Worm (Caenorhabditis elegans) whole organism, L2 larva: Measurements from ENCODE around the gene D1086.3.
"Not testable (repeated sequence)": the region's sequence is repeated elsewhere in the genome, so short reads cannot be mapped to it uniquely, and the experiment has no call there.

Experiments
- C34F6.9 ChIP-seq: fragments of 150-350 bp; optimal IDR thresholded peaks from 2 replicates; lab custom pipeline; 2014; ENCODE audit warnings: missing biosample characterization, missing genetic modification characterization
- F13H6.1 ChIP-seq: sonication (generic microtip); optimal IDR thresholded peaks from 2 replicates; lab custom pipeline; 2016; ENCODE audit warnings: missing genetic modification characterization, missing compliant biosample characterization
- ZK546.5 ChIP-seq: sonication (generic microtip); optimal IDR thresholded peaks from 2 replicates; lab custom pipeline; 2017; ENCODE audit warnings: missing biosample characterization, missing genetic modification characterization
- alr-1 ChIP-seq: fragments of 150-350 bp; optimal IDR thresholded peaks from 2 replicates; lab custom pipeline; 2014; ENCODE audit warnings: missing biosample characterization, missing genetic modification characterization
- aly-2 ChIP-seq: fragments of 150-350 bp; optimal IDR thresholded peaks from 2 replicates; lab custom pipeline; 2014; ENCODE audit warnings: missing biosample characterization, missing genetic modification characterization
- blmp-1 ChIP-seq: sonication (generic microtip); optimal IDR thresholded peaks from 2 replicates; lab custom pipeline; 2017; ENCODE audit warnings: missing genetic modification characterization, mild to moderate bottlenecking, missing compliant biosample characterization, antibody characterized with exemption, moderate library complexity; ENCODE audit not compliant: insufficient read depth
- ceh-16 ChIP-seq: fragments of 150-350 bp; optimal IDR thresholded peaks from 2 replicates; lab custom pipeline; 2014; ENCODE audit warnings: missing biosample characterization, missing genetic modification characterization
- crh-2 ChIP-seq: sonication (generic microtip); optimal IDR thresholded peaks from 2 replicates; lab custom pipeline; 2017; ENCODE audit warnings: missing biosample characterization, missing genetic modification characterization
- dmd-4 ChIP-seq: sonication (generic microtip); optimal IDR thresholded peaks from 2 replicates; lab custom pipeline; 2017; ENCODE audit warnings: missing biosample characterization, missing genetic modification characterization
- egl-27 ChIP-seq: sonication (generic microtip); optimal IDR thresholded peaks from 3 replicates; lab custom pipeline; 2017; ENCODE audit warnings: missing biosample characterization, missing genetic modification reagents, missing genetic modification characterization
- elt-1 ChIP-seq: fragments of 150-350 bp; optimal IDR thresholded peaks from 2 replicates; lab custom pipeline; 2014; ENCODE audit warnings: missing biosample characterization, missing genetic modification characterization
- elt-3 ChIP-seq: sonication (generic microtip); optimal IDR thresholded peaks from 2 replicates; lab custom pipeline; 2017; ENCODE audit warnings: missing biosample characterization, missing genetic modification characterization
- fos-1 ChIP-seq: fragments of 150-350 bp; optimal IDR thresholded peaks from 2 replicates; lab custom pipeline; 2014; ENCODE audit warnings: missing biosample characterization, missing genetic modification characterization
- lin-11 ChIP-seq: fragments of 150-350 bp; sonication (generic microtip); optimal IDR thresholded peaks from 2 replicates; lab custom pipeline; 2014; ENCODE audit warnings: missing biosample characterization, missing genetic modification characterization, inconsistent platforms, mixed read lengths
- lin-13 ChIP-seq: fragments of 150-350 bp; optimal IDR thresholded peaks from 2 replicates; lab custom pipeline; 2014; ENCODE audit warnings: missing biosample characterization, missing genetic modification reagents, missing genetic modification characterization
- lin-39 ChIP-seq: fragments of 150-350 bp; optimal IDR thresholded peaks from 2 replicates; lab custom pipeline; 2014; ENCODE audit warnings: missing biosample characterization, missing genetic modification reagents, missing genetic modification characterization
- lsy-2 ChIP-seq, 2 experiments: fragments of 150-350 bp in 1 of 2; sonication (generic microtip) in 1 of 2; optimal IDR thresholded peaks; 2 replicates each; lab custom pipeline; 2014 to 2017; ENCODE audit warnings: missing biosample characterization in 2 of 2, missing genetic modification characterization in 2 of 2
- mab-5 ChIP-seq: fragments of 150-350 bp; optimal IDR thresholded peaks from 2 replicates; lab custom pipeline; 2014; ENCODE audit warnings: missing biosample characterization, missing genetic modification characterization
- mdl-1 ChIP-seq, 2 experiments: fragments of 150-350 bp in 1 of 2; sonication (generic microtip) in 1 of 2; optimal IDR thresholded peaks; 2 replicates each; lab custom pipeline; 2017; ENCODE audit warnings: missing biosample characterization in 2 of 2, missing genetic modification characterization in 2 of 2
- nhr-11 ChIP-seq: fragments of 150-350 bp; optimal IDR thresholded peaks from 2 replicates; lab custom pipeline; 2014; ENCODE audit warnings: missing biosample characterization, missing genetic modification characterization
- nhr-129 ChIP-seq: fragments of 150-350 bp; optimal IDR thresholded peaks from 2 replicates; lab custom pipeline; 2014; ENCODE audit warnings: missing biosample characterization, missing genetic modification characterization
- nhr-23 ChIP-seq: fragments of 150-350 bp; optimal IDR thresholded peaks from 2 replicates; lab custom pipeline; 2014; ENCODE audit warnings: missing biosample characterization, missing genetic modification reagents, missing genetic modification characterization
- nhr-237 ChIP-seq: fragments of 150-350 bp; optimal IDR thresholded peaks from 2 replicates; lab custom pipeline; 2014; ENCODE audit warnings: missing biosample characterization, missing genetic modification characterization
- nhr-25 ChIP-seq: fragments of 150-350 bp; sonication (generic microtip); optimal IDR thresholded peaks from 3 replicates; lab custom pipeline; 2014; ENCODE audit warnings: missing biosample characterization, missing genetic modification characterization
- nhr-6 ChIP-seq: fragments of 150-350 bp; optimal IDR thresholded peaks from 2 replicates; lab custom pipeline; 2014; ENCODE audit warnings: missing biosample characterization, missing genetic modification characterization
- peb-1 ChIP-seq: fragments of 150-350 bp; optimal IDR thresholded peaks from 2 replicates; lab custom pipeline; 2014; ENCODE audit warnings: missing biosample characterization, missing genetic modification characterization
- sem-4 ChIP-seq: fragments of 150-350 bp; optimal IDR thresholded peaks from 2 replicates; lab custom pipeline; 2014; ENCODE audit warnings: missing biosample characterization, missing genetic modification reagents, missing genetic modification characterization
- skn-1 ChIP-seq: sonication (generic microtip); optimal IDR thresholded peaks from 2 replicates; lab custom pipeline; 2017; ENCODE audit warnings: missing biosample characterization, missing genetic modification characterization
- sma-3 ChIP-seq: sonication (generic microtip); optimal IDR thresholded peaks from 2 replicates; lab custom pipeline; 2016; ENCODE audit warnings: missing genetic modification reagents, missing genetic modification characterization, missing compliant biosample characterization
- sma-9 ChIP-seq, 2 experiments: fragments of 150-350 bp in 1 of 2; sonication (generic microtip) in 1 of 2; optimal IDR thresholded peaks; 2 replicates each; lab custom pipeline; 2014 to 2016; ENCODE audit warnings: missing genetic modification characterization in 2 of 2, mild to moderate bottlenecking in 1 of 2, missing biosample characterization in 1 of 2, missing compliant biosample characterization in 1 of 2, missing genetic modification reagents in 1 of 2, moderate library complexity in 1 of 2
- snpc-4 ChIP-seq: fragments of 150-350 bp; optimal IDR thresholded peaks from 2 replicates; lab custom pipeline; 2014; ENCODE audit warnings: missing biosample characterization, missing genetic modification characterization
- unc-39 ChIP-seq: fragments of 150-350 bp; optimal IDR thresholded peaks from 2 replicates; lab custom pipeline; 2014; ENCODE audit warnings: missing biosample characterization, missing genetic modification characterization
- unc-55 ChIP-seq: fragments of 150-350 bp; sonication (generic microtip); optimal IDR thresholded peaks from 3 replicates; lab custom pipeline; 2014; ENCODE audit warnings: missing biosample characterization, missing genetic modification reagents, missing genetic modification characterization
- zag-1 ChIP-seq: fragments of 150-350 bp; optimal IDR thresholded peaks from 2 replicates; lab custom pipeline; 2014; ENCODE audit warnings: missing biosample characterization, missing genetic modification characterization
- ztf-11 ChIP-seq: sonication (generic microtip); optimal IDR thresholded peaks from 2 replicates; lab custom pipeline; 2017; ENCODE audit warnings: missing biosample characterization, missing genetic modification characterization
- ztf-4 ChIP-seq: fragments of 150-350 bp; optimal IDR thresholded peaks from 2 replicates; lab custom pipeline; 2014; ENCODE audit warnings: missing biosample characterization, missing genetic modification characterization

D1086.3 gene

ce11 chrV:14136152-14136551, 43.6 kb downstream of the D1086.3 start (continued):
- TF ChIP-seq mab-5 (tag; lab: Kevin White, UChicago): no peak
- peak; percentile 14 for TF ChIP-seq sem-4 (tag; lab: Kevin White, UChicago)
- TF ChIP-seq elt-1 (tag; lab: Kevin White, UChicago): no peak
- TF ChIP-seq C34F6.9 (tag; lab: Kevin White, UChicago): peak; percentile 79
- TF ChIP-seq ZK546.5: no peak
- peak; percentile 6 to 62 for TF ChIP-seq lsy-2 (tag; optimal IDR thresholded peaks at IDR 0.05; lab: Kevin White, UChicago)
- peak; percentile 28 to 70 for TF ChIP-seq mdl-1 (tag; optimal IDR thresholded peaks at IDR 0.05; lab: Kevin White, UChicago)
- no peak for TF ChIP-seq alr-1 (tag; lab: Kevin White, UChicago)
- TF ChIP-seq snpc-4 (tag; lab: Kevin White, UChicago): peak; percentile 12
- TF ChIP-seq egl-27 (tag; lab: Kevin White, UChicago): peak; percentile 76
- no peak for TF ChIP-seq lin-39
- peak; percentile 56 for TF ChIP-seq ceh-16 (tag; lab: Kevin White, UChicago)
- no peak for TF ChIP-seq dmd-4 (tag; lab: Kevin White, UChicago)
- TF ChIP-seq ztf-11: no peak

ce11 chrV:14137766-14138165, 45.2 kb downstream of the D1086.3 start, which contains the start of gene AH10.4:
Gene AH10.4, minus strand, starts transcription at chrV:14137866.
- TF ChIP-seq ztf-4, crh-2, alr-1 (tag; lab: Kevin White, UChicago): not testable (repeated sequence)
- TF ChIP-seq, all 48 proteins: peak for 0; not testable (repeated sequence) for 48

ce11 chrV:14139252-14140100, 46.9 kb downstream of the D1086.3 start:
- TF ChIP-seq crh-2 (tag; lab: Kevin White, UChicago) (no peak), blmp-1 (tag; lab: Kevin White, UChicago) (peak; percentile 19), ZK546.5 (no peak), nhr-11 (tag; lab: Kevin White, UChicago) (no peak), elt-3 (tag; lab: Kevin White, UChicago) (no peak), unc-39 (tag; lab: Kevin White, UChicago) (no peak), aly-2 (tag; lab: Kevin White, UChicago) (no peak), unc-55 (GFP tag; lab: Kevin White, UChicago) (no peak), nhr-129 (peak; percentile 53), skn-1 (tag; lab: Kevin White, UChicago) (no peak), sma-3 (GFP tag; lab: Kevin White, UChicago) (peak; percentile 34), lin-13 (GFP tag; lab: Kevin White, UChicago) (no peak), peb-1 (tag; lab: Kevin White, UChicago) (no peak), C34F6.9 (tag; lab: Kevin White, UChicago) (peak; percentile 46), mab-5 (tag; lab: Kevin White, UChicago) (no peak), snpc-4 (tag; lab: Kevin White, UChicago) (no peak), lsy-2 (tag; optimal IDR thresholded peaks at IDR 0.05; lab: Kevin White, UChicago) (peak in 1 of 2 experiments; percentile 16), lin-11 (no peak), zag-1 (tag; lab: Kevin White, UChicago) (no peak), alr-1 (tag; lab: Kevin White, UChicago) (no peak), ztf-11 (no peak), ceh-16 (tag; lab: Kevin White, UChicago) (no peak), sma-9 (GFP tag; optimal IDR thresholded peaks at IDR 0.05; lab: Kevin White, UChicago) (peak; percentile 11), sma-9 (tag; optimal IDR thresholded peaks at IDR 0.05; lab: Kevin White, UChicago) (no peak), nhr-237 (no peak), fos-1 (tag; lab: Kevin White, UChicago) (peak; percentile 36), nhr-6 (tag; lab: Kevin White, UChicago) (no peak), nhr-25 (peak; percentile 10), ztf-4 (tag; lab: Kevin White, UChicago) (no peak)
- TF ChIP-seq, all 48 proteins: peak for 8

ce11 chrV:14140733-14141132, 48.1 kb downstream of the D1086.3 start:
- TF ChIP-seq nhr-237: no peak
- TF ChIP-seq F13H6.1 (tag; lab: Kevin White, UChicago): no peak
- TF ChIP-seq ceh-16 (tag; lab: Kevin White, UChicago): no peak
- peak; percentile 47 for TF ChIP-seq sma-9 (GFP tag; optimal IDR thresholded peaks at IDR 0.05; lab: Kevin White, UChicago)
- TF ChIP-seq sma-9 (tag; optimal IDR thresholded peaks at IDR 0.05; lab: Kevin White, UChicago): no peak
- no peak for TF ChIP-seq nhr-6 (tag; lab: Kevin White, UChicago)
- TF ChIP-seq crh-2 (tag; lab: Kevin White, UChicago): no peak
- TF ChIP-seq lsy-2 (tag; optimal IDR thresholded peaks at IDR 0.05; lab: Kevin White, UChicago): peak in 1 of 2 experiments; percentile 21
- TF ChIP-seq sem-4 (tag; lab: Kevin White, UChicago): peak; percentile 58
- no peak for TF ChIP-seq nhr-23
- no peak for TF ChIP-seq skn-1 (tag; lab: Kevin White, UChicago)
